Worm (Caenorhabditis elegans) whole organism, early embryonic: ENCODE measurements around the gene R01B10.2.

Experiments
- B0310.2 ChIP-seq: sonication (generic microtip); optimal IDR thresholded peaks from 2 replicates; lab custom pipeline; 2016; ENCODE audit warnings: mild to moderate bottlenecking, missing genetic modification characterization, missing compliant biosample characterization
- F13C5.2 ChIP-seq: sonication (generic microtip); optimal IDR thresholded peaks from 2 replicates; lab custom pipeline; 2017; ENCODE audit warnings: mild to moderate bottlenecking, missing genetic modification characterization, inconsistent platforms, missing compliant biosample characterization
- aly-1 ChIP-seq: sonication (generic microtip); optimal IDR thresholded peaks from 2 replicates; lab custom pipeline; 2016; ENCODE audit warnings: missing genetic modification characterization, missing compliant biosample characterization
- ama-1 ChIP-seq: fragments of 150-350 bp; optimal IDR thresholded peaks from 2 replicates; lab custom pipeline; 2014
- ceh-13 ChIP-seq: fragments of 200-800 bp; sonication (Bioruptor generic); optimal IDR thresholded peaks from 2 replicates; lab custom pipeline; 2018; ENCODE audit warnings: mild to moderate bottlenecking, missing genetic modification characterization, missing compliant biosample characterization
- ceh-36 ChIP-seq: sonication (generic microtip); optimal IDR thresholded peaks from 2 replicates; lab custom pipeline; 2016; ENCODE audit warnings: missing genetic modification characterization, inconsistent platforms, missing compliant biosample characterization
- ets-7 ChIP-seq: sonication (generic microtip); optimal IDR thresholded peaks from 2 replicates; lab custom pipeline; 2016; ENCODE audit warnings: missing genotype, missing genetic modification characterization, missing compliant biosample characterization
- flt-1 ChIP-seq: fragments of 200-800 bp; sonication (Bioruptor generic); IDR thresholded peaks from 2 replicates; pipeline ENCODE4 v1.3.6; 2022; ENCODE audit warnings: missing genetic modification characterization, missing compliant biosample characterization
- hmbx-1 ChIP-seq: sonication (generic microtip); optimal IDR thresholded peaks from 2 replicates; lab custom pipeline; 2016; ENCODE audit warnings: mild to moderate bottlenecking, missing genetic modification characterization, missing compliant biosample characterization
- hmg-4 ChIP-seq: fragments of 200-800 bp; sonication (Bioruptor generic); optimal IDR thresholded peaks from 2 replicates; lab custom pipeline; 2018; ENCODE audit warnings: mild to moderate bottlenecking, missing genetic modification characterization, missing compliant biosample characterization
- hnd-1 ChIP-seq: sonication (generic microtip); optimal IDR thresholded peaks from 2 replicates; lab custom pipeline; 2016; ENCODE audit warnings: missing genetic modification characterization, missing compliant biosample characterization
- pes-1 ChIP-seq: fragments of 200-800 bp; sonication (Bioruptor generic); IDR thresholded peaks from 2 replicates; pipeline ENCODE4 v1.3.6; 2022; ENCODE audit warnings: missing genetic modification reagents, missing genetic modification characterization, missing compliant biosample characterization
- scrt-1 ChIP-seq: fragments of 200-800 bp; sonication (Bioruptor generic); IDR thresholded peaks from 2 replicates; pipeline ENCODE4 v1.3.6; 2022; ENCODE audit warnings: missing genetic modification characterization, missing compliant biosample characterization
- sea-1 ChIP-seq: fragments of 200-800 bp; sonication (Bioruptor generic); conservative IDR thresholded peaks from 2 replicates; pipeline ENCODE4 v1.3.6; 2022; ENCODE audit warnings: missing genetic modification characterization, missing compliant biosample characterization
- tbx-11 ChIP-seq: fragments of 200-800 bp; sonication (Bioruptor generic); IDR thresholded peaks from 2 replicates; pipeline ENCODE4 v1.3.6; 2022; ENCODE audit warnings: missing genetic modification characterization, missing compliant biosample characterization
- tbx-37 ChIP-seq: fragments of 200-800 bp; sonication (Bioruptor generic); conservative IDR thresholded peaks from 2 replicates; pipeline ENCODE4 v1.3.6; 2022; ENCODE audit warnings: missing genetic modification reagents, missing genetic modification characterization, missing compliant biosample characterization
- tra-4 ChIP-seq: sonication (generic microtip); optimal IDR thresholded peaks from 2 replicates; lab custom pipeline; 2017; ENCODE audit warnings: missing genetic modification characterization, missing compliant biosample characterization

Gene R01B10.2

ce11 chrV:6030559-6030975 lies 10.7 kb downstream of the R01B10.2 start:
- TF ChIP-seq tra-4 (tag; lab: Kevin White, UChicago), result no peak
- TF ChIP-seq F13C5.2 (tag; lab: Kevin White, UChicago), result no peak
- no peak for TF ChIP-seq ceh-36 (tag; lab: Kevin White, UChicago)
- no peak for TF ChIP-seq ets-7 (tag; lab: Kevin White, UChicago)
- no peak for TF ChIP-seq sea-1 (GFP tag; lab: Robert Waterston, UW)
- TF ChIP-seq hmbx-1 (tag; lab: Kevin White, UChicago), result no peak
- TF ChIP-seq aly-1 (tag; lab: Kevin White, UChicago), result no peak
- no peak for TF ChIP-seq scrt-1 (GFP tag; lab: Robert Waterston, UW)
- TF ChIP-seq B0310.2, result no peak
- TF ChIP-seq ceh-13 (GFP tag; lab: Kevin White, UChicago), result no peak
- TF ChIP-seq ama-1 (lab: Kevin White, UChicago), result no peak
- TF ChIP-seq tbx-11, result no peak
- TF ChIP-seq hmg-4 (GFP tag; lab: Kevin White, UChicago), result no peak
- no peak for TF ChIP-seq pes-1 (GFP tag; lab: Robert Waterston, UW)
- TF ChIP-seq hnd-1 (tag; lab: Kevin White, UChicago), result no peak

- TF ChIP-seq tbx-11, result no peak
- no peak for TF ChIP-seq tra-4 (tag; lab: Kevin White, UChicago)
- no peak for TF ChIP-seq pes-1 (GFP tag; lab: Robert Waterston, UW)
- no peak for TF ChIP-seq aly-1 (tag; lab: Kevin White, UChicago)
- TF ChIP-seq tbx-37 (GFP tag; lab: Robert Waterston, UW), result no peak
- TF ChIP-seq ets-7 (tag; lab: Kevin White, UChicago), result no peak
- TF ChIP-seq B0310.2, result no peak
- no peak for TF ChIP-seq ama-1 (lab: Kevin White, UChicago)
Observed at ce11 chrV:6022076-6022475, 19.2 kb downstream of the R01B10.2 start.

ce11 chrV:6018944-6019450 lies 22.3 kb downstream of the R01B10.2 start, which contains the start of gene picc-1:
Gene picc-1 (plus strand): TSS chrV:6018994.
- no peak for TF ChIP-seq flt-1 (GFP tag; lab: Robert Waterston, UW)
- no peak for TF ChIP-seq hnd-1 (tag; lab: Kevin White, UChicago)
- no peak for TF ChIP-seq hmbx-1 (tag; lab: Kevin White, UChicago)
- TF ChIP-seq tra-4 (tag; lab: Kevin White, UChicago), result no peak
- TF ChIP-seq aly-1 (tag; lab: Kevin White, UChicago), result no peak
- TF ChIP-seq scrt-1 (GFP tag; lab: Robert Waterston, UW), result no peak
- no peak for TF ChIP-seq F13C5.2 (tag; lab: Kevin White, UChicago)
- no peak for TF ChIP-seq tbx-37 (GFP tag; lab: Robert Waterston, UW)

ce11 chrV:6017630-6018029 lies 23.6 kb downstream of the R01B10.2 start, which contains the start of the genes rpt-2 and aps-1:
Gene rpt-2 (minus strand): TSS chrV:6017669.
Gene aps-1 (plus strand): TSS chrV:6017970.
- TF ChIP-seq sea-1 (GFP tag; lab: Robert Waterston, UW) (no peak), hmbx-1 (tag; lab: Kevin White, UChicago) (no peak), hmg-4 (GFP tag; lab: Kevin White, UChicago) (no peak), F13C5.2 (tag; lab: Kevin White, UChicago) (peak; percentile 48), ceh-36 (tag; lab: Kevin White, UChicago) (no peak), scrt-1 (GFP tag; lab: Robert Waterston, UW) (no peak), flt-1 (GFP tag; lab: Robert Waterston, UW) (no peak), B0310.2 (no peak)

ce11 chrV:6016097-6016496 lies 25.2 kb downstream of the R01B10.2 start:
- TF ChIP-seq aly-1 (tag; lab: Kevin White, UChicago) (no peak), hmg-4 (GFP tag; lab: Kevin White, UChicago) (no peak), scrt-1 (GFP tag; lab: Robert Waterston, UW) (no peak), flt-1 (GFP tag; lab: Robert Waterston, UW) (no peak), tbx-37 (GFP tag; lab: Robert Waterston, UW) (no peak), F13C5.2 (tag; lab: Kevin White, UChicago) (no peak), ets-7 (tag; lab: Kevin White, UChicago) (no peak)

- TF ChIP-seq pes-1 (GFP tag; lab: Robert Waterston, UW) (no peak), F13C5.2 (tag; lab: Kevin White, UChicago) (no peak), ets-7 (tag; lab: Kevin White, UChicago) (no peak), aly-1 (tag; lab: Kevin White, UChicago) (no peak), scrt-1 (GFP tag; lab: Robert Waterston, UW) (no peak)
Observed at ce11 chrV:6015546-6016089, 25.7 kb downstream of the R01B10.2 start.

ce11 chrV:6012401-6012800 lies 28.9 kb downstream of the R01B10.2 start:
- TF ChIP-seq aly-1 (tag; lab: Kevin White, UChicago), result no peak

ce11 chrV:6010642-6011041 lies 30.6 kb downstream of the R01B10.2 start:
- TF ChIP-seq tbx-11, result no peak
- no peak for TF ChIP-seq sea-1 (GFP tag; lab: Robert Waterston, UW)
- TF ChIP-seq ets-7 (tag; lab: Kevin White, UChicago), result no peak
- TF ChIP-seq hmg-4 (GFP tag; lab: Kevin White, UChicago), result no peak
- TF ChIP-seq hnd-1 (tag; lab: Kevin White, UChicago), result no peak
- TF ChIP-seq tra-4 (tag; lab: Kevin White, UChicago), result no peak
- no peak for TF ChIP-seq aly-1 (tag; lab: Kevin White, UChicago)
- TF ChIP-seq hmbx-1 (tag; lab: Kevin White, UChicago), result no peak
- no peak for TF ChIP-seq pes-1 (GFP tag; lab: Robert Waterston, UW)
- no peak for TF ChIP-seq ceh-13 (GFP tag; lab: Kevin White, UChicago)
- no peak for TF ChIP-seq flt-1 (GFP tag; lab: Robert Waterston, UW)
- TF ChIP-seq tbx-37 (GFP tag; lab: Robert Waterston, UW), result no peak
- TF ChIP-seq B0310.2, result no peak
- no peak for TF ChIP-seq ceh-36 (tag; lab: Kevin White, UChicago)
